Worm (Caenorhabditis elegans) whole organism, L4/young adult: ENCODE data around the gene C26B9.5.

ENCODE experiments used
- W03F9.2 ChIP-seq: fragments of 150-350 bp; optimal IDR thresholded peaks from 2 replicates; lab custom pipeline; 2014; ENCODE audit warnings: missing biosample characterization, missing genetic modification characterization
- dao-5 ChIP-seq: sonication (generic microtip); optimal IDR thresholded peaks from 2 replicates; lab custom pipeline; 2016; ENCODE audit warnings: missing genotype, missing genetic modification characterization, moderate library complexity, missing compliant biosample characterization
- him-1 ChIP-seq: sonication (generic microtip); optimal IDR thresholded peaks from 2 replicates; lab custom pipeline; 2016; ENCODE audit warnings: missing genotype, missing genetic modification reagents, missing genetic modification characterization, missing compliant biosample characterization

C26B9.5 gene

ce11 chrX:5329236-5329635 is at the start of gene C26B9.5:
C26B9.5 (plus strand) TSS chrX:5329479.
- TF ChIP-seq him-1, result no peak
- TF ChIP-seq W03F9.2 (tag; lab: Kevin White, UChicago), result no peak
- no peak for TF ChIP-seq dao-5 (tag; lab: Kevin White, UChicago)

- TF ChIP-seq dao-5 (tag; lab: Kevin White, UChicago), result no peak
- TF ChIP-seq him-1, result no peak
- TF ChIP-seq W03F9.2 (tag; lab: Kevin White, UChicago), result no peak
These were observed 49.6 kb upstream of the C26B9.5 start, which contains the start of gene rga-8 for ce11 chrX:5279674-5280073. rga-8 (minus strand) TSS chrX:5279774.

ce11 chrX:5283531-5283930 is 45.7 kb upstream of the C26B9.5 start, which contains the start of gene vps-41:
vps-41 (plus strand) TSS chrX:5283831.
- no peak for TF ChIP-seq him-1
- TF ChIP-seq W03F9.2 (tag; lab: Kevin White, UChicago), result no peak
- TF ChIP-seq dao-5 (tag; lab: Kevin White, UChicago), result no peak

- TF ChIP-seq him-1 (no peak), dao-5 (tag; lab: Kevin White, UChicago) (no peak), W03F9.2 (tag; lab: Kevin White, UChicago) (no peak)
These were observed 40.2 kb upstream of the C26B9.5 start for ce11 chrX:5289106-5289505.

ce11 chrX:5293862-5294261 is 35.4 kb upstream of the C26B9.5 start:
- no peak for TF ChIP-seq dao-5 (tag; lab: Kevin White, UChicago)
- no peak for TF ChIP-seq him-1
- TF ChIP-seq W03F9.2 (tag; lab: Kevin White, UChicago), result no peak

ce11 chrX:5297942-5298611 is 31.2 kb upstream of the C26B9.5 start, which contains the start of gene ift-81:
ift-81 (plus strand) TSS chrX:5298561.
- TF ChIP-seq dao-5 (tag; lab: Kevin White, UChicago) (no peak), W03F9.2 (tag; lab: Kevin White, UChicago) (no peak), him-1 (peak; percentile 26)

ce11 chrX:5303500-5303899 is 25.8 kb upstream of the C26B9.5 start, which contains the start of gene ags-3:
ags-3 (minus strand) TSS chrX:5303600.
- no peak for TF ChIP-seq W03F9.2 (tag; lab: Kevin White, UChicago)
- no peak for TF ChIP-seq dao-5 (tag; lab: Kevin White, UChicago)
- no peak for TF ChIP-seq him-1

- TF ChIP-seq W03F9.2 (tag; lab: Kevin White, UChicago) (no peak), him-1 (no peak), dao-5 (tag; lab: Kevin White, UChicago) (no peak)
These were observed 19.7 kb upstream of the C26B9.5 start for ce11 chrX:5309622-5310021.

- TF ChIP-seq W03F9.2 (tag; lab: Kevin White, UChicago) (no peak), dao-5 (tag; lab: Kevin White, UChicago) (no peak), him-1 (no peak)
These were observed 18.1 kb upstream of the C26B9.5 start for ce11 chrX:5311174-5311573.

ce11 chrX:5319214-5319838 is 10.0 kb upstream of the C26B9.5 start:
- TF ChIP-seq W03F9.2 (tag; lab: Kevin White, UChicago) (no peak), him-1 (no peak), dao-5 (tag; lab: Kevin White, UChicago) (peak; percentile 67)

ce11 chrX:5321563-5321962 is 7.7 kb upstream of the C26B9.5 start:
- no peak for TF ChIP-seq W03F9.2 (tag; lab: Kevin White, UChicago)
- TF ChIP-seq dao-5 (tag; lab: Kevin White, UChicago), result no peak
- TF ChIP-seq him-1, result no peak

- TF ChIP-seq him-1 (no peak), W03F9.2 (tag; lab: Kevin White, UChicago) (no peak)
These were observed 6.0 kb upstream of the C26B9.5 start, which contains the start of gene sto-2 for ce11 chrX:5323287-5323686. sto-2 (minus strand) TSS chrX:5323387.

ce11 chrX:5330765-5331164 is 1.5 kb downstream of the C26B9.5 start:
- TF ChIP-seq W03F9.2 (tag; lab: Kevin White, UChicago), result no peak
- TF ChIP-seq him-1, result no peak
- TF ChIP-seq dao-5 (tag; lab: Kevin White, UChicago), result no peak

ce11 chrX:5335368-5335767 is 6.1 kb downstream of the C26B9.5 start, which contains the start of gene C26B9.6:
C26B9.6 (minus strand) TSS chrX:5335468.
- no peak for TF ChIP-seq him-1
- no peak for TF ChIP-seq W03F9.2 (tag; lab: Kevin White, UChicago)
- no peak for TF ChIP-seq dao-5 (tag; lab: Kevin White, UChicago)
